Fruit fly (Drosophila melanogaster): ENCODE results near the gene CG17931.

The CG17931 gene

dm6 chr3R:16350400-16350799 is 8.9 kb downstream of the CG17931 start:
- TF ChIP-seq CTCF (GFP tag; optimal IDR thresholded peaks at IDR 0.05) (peak; percentile 36), trh (GFP tag; optimal IDR thresholded peaks at IDR 0.05) (no peak), Mrtf (GFP tag; IDR thresholded peaks at IDR 0.05) (no peak), lab (GFP tag; optimal IDR thresholded peaks at IDR 0.05) (no peak), kni (GFP tag; optimal IDR thresholded peaks at IDR 0.05) (no peak), CG4360 (GFP tag; IDR thresholded peaks at IDR 0.05) (peak; percentile 69), Asciz (GFP tag; optimal IDR thresholded peaks at IDR 0.05) (no peak), CG15696 (tag; optimal IDR thresholded peaks at IDR 0.05) (no peak), exex (tag; optimal IDR thresholded peaks at IDR 0.05) (no peak), CG11085 (GFP tag; IDR thresholded peaks at IDR 0.05) (no peak), CG3065 (GFP tag; optimal IDR thresholded peaks at IDR 0.05) (peak; percentile 21), cg (GFP tag; optimal IDR thresholded peaks at IDR 0.05) (no peak), CG9437 (GFP tag; optimal IDR thresholded peaks at IDR 0.05) (no peak), CG9797 (GFP tag; optimal IDR thresholded peaks at IDR 0.05) (no peak), CG4730 (GFP tag; IDR thresholded peaks at IDR 0.05) (no peak), Med (GFP tag) (peak; percentile 56), az2 (GFP tag; optimal IDR thresholded peaks at IDR 0.05) (no peak)

- no peak for TF ChIP-seq CG3995 (GFP tag; optimal IDR thresholded peaks at IDR 0.05)
- no peak for TF ChIP-seq CG14050 (GFP tag; IDR thresholded peaks at IDR 0.05)
- TF ChIP-seq gcm (GFP tag; optimal IDR thresholded peaks at IDR 0.05): peak; percentile 25
- TF ChIP-seq CG8290 (GFP tag; optimal IDR thresholded peaks at IDR 0.05): no peak
- peak in 1 of 2 experiments; percentile 56 for TF ChIP-seq CG8290 (tag; optimal IDR thresholded peaks at IDR 0.05)
- no peak for TF ChIP-seq pnt (GFP tag; optimal IDR thresholded peaks at IDR 0.05)
- no peak for TF ChIP-seq tx (GFP tag; optimal IDR thresholded peaks at IDR 0.05)
- peak; percentile 38 for TF ChIP-seq CG17186 (GFP tag; optimal IDR thresholded peaks at IDR 0.05)
- no peak for TF ChIP-seq abd-A (tag; optimal IDR thresholded peaks at IDR 0.05)
- TF ChIP-seq Dip3 (GFP tag; optimal IDR thresholded peaks at IDR 0.05): no peak
- TF ChIP-seq Awh (GFP tag; IDR thresholded peaks at IDR 0.05): no peak
- TF ChIP-seq run (tag; optimal IDR thresholded peaks at IDR 0.05): no peak
- no peak for TF ChIP-seq tin (GFP tag; optimal IDR thresholded peaks at IDR 0.05)
- TF ChIP-seq dysf (GFP tag; IDR thresholded peaks at IDR 0.05): no peak
- no peak for TF ChIP-seq mld (GFP tag; IDR thresholded peaks at IDR 0.05; ENCODE audit: partially characterized antibody)
- TF ChIP-seq CG11093 (GFP tag; IDR thresholded peaks at IDR 0.05): no peak
- TF ChIP-seq CG14667 (GFP tag; IDR thresholded peaks at IDR 0.05): no peak
- TF ChIP-seq Stat92E (GFP tag; optimal IDR thresholded peaks at IDR 0.05): peak in 1 of 3 experiments; percentile 8
- TF ChIP-seq C15 (GFP tag; IDR thresholded peaks at IDR 0.05): no peak
- TF ChIP-seq CG30431 (GFP tag; optimal IDR thresholded peaks at IDR 0.05): no peak
- no peak for TF ChIP-seq gsb-n (tag; optimal IDR thresholded peaks at IDR 0.05)
- TF ChIP-seq gfzf (GFP tag; optimal IDR thresholded peaks at IDR 0.05): peak; percentile 69
- no peak for TF ChIP-seq Atf6 (GFP tag; IDR thresholded peaks at IDR 0.05)
- no peak for TF ChIP-seq btn (GFP tag; optimal IDR thresholded peaks at IDR 0.05)
- TF ChIP-seq nerfin-2 (GFP tag; IDR thresholded peaks at IDR 0.05; ENCODE audit: partially characterized antibody): no peak
- peak; percentile 43; the same call in 1 of the 2 replicates for TF ChIP-seq vvl (GFP tag; IDR thresholded peaks at IDR 0.05)
- no peak for TF ChIP-seq MTF-1 (GFP tag; optimal IDR thresholded peaks at IDR 0.05; ENCODE audit: borderline replicate concordance)
- TF ChIP-seq CG14860 (GFP tag; IDR thresholded peaks at IDR 0.05; ENCODE audit: partially characterized antibody): no peak
- no peak for TF ChIP-seq ham (GFP tag; IDR thresholded peaks at IDR 0.05)
- 0 out of 2 replicates have a peak, but pooled peaks have one; percentile 28 for TF ChIP-seq ato (GFP tag; IDR thresholded peaks at IDR 0.05; ENCODE audit: partially characterized antibody)
- 0 out of 3 replicates have a peak, but pooled peaks have one; percentile 35 for TF ChIP-seq CG16813 (GFP tag; IDR thresholded peaks at IDR 0.05; ENCODE audit: partially characterized antibody)
- no peak for TF ChIP-seq CG2199 (GFP tag; IDR thresholded peaks at IDR 0.05)
- TF ChIP-seq sisA (GFP tag; IDR thresholded peaks at IDR 0.05): no peak
- TF ChIP-seq Dbx (GFP tag; IDR thresholded peaks at IDR 0.05): no peak
- TF ChIP-seq eve (GFP tag; optimal IDR thresholded peaks at IDR 0.05): no peak
Measured at dm6 chr3R:16349111-16349655, 10.1 kb downstream of the CG17931 start, which contains the start of the genes CG14879 and Manf. Gene CG14879, minus strand, starts transcription at chr3R:16349226. Gene Manf, plus strand, starts transcription at chr3R:16349404.
